Fruit fly (Drosophila melanogaster) whole organism, embryonic: ENCODE results near the gene ATPsynO.
A peak's percentile ranks its signal among the peaks of the same experiment; 100 is the strongest.

ENCODE experiments used
- Atf-2 ChIP-seq: fragments of 200-800 bp; sonication (Bioruptor generic); optimal IDR thresholded peaks from 2 replicates; lab custom pipeline; 2016; ENCODE audit warnings: missing biosample characterization, missing genetic modification characterization
- CG10274 ChIP-seq: fragments of 200-800 bp; sonication (Bioruptor generic); optimal IDR thresholded peaks from 3 replicates; lab custom pipeline; 2017; ENCODE audit warnings: missing biosample characterization, mild to moderate bottlenecking, missing genetic modification characterization
- CG10565 ChIP-seq: fragments of 200-800 bp; sonication (Bioruptor generic); optimal IDR thresholded peaks from 3 replicates; lab custom pipeline; 2016; ENCODE audit warnings: missing biosample characterization, mild to moderate bottlenecking, missing genetic modification characterization
- CG10979 ChIP-seq: fragments of 200-800 bp; sonication (Bioruptor generic); optimal IDR thresholded peaks from 2 replicates; lab custom pipeline; 2018; ENCODE audit warnings: missing biosample characterization, mild to moderate bottlenecking, missing genetic modification characterization, moderate library complexity
- CG12104 ChIP-seq: fragments of 200-800 bp; sonication (Bioruptor generic); optimal IDR thresholded peaks from 3 replicates; lab custom pipeline; 2016; ENCODE audit warnings: missing biosample characterization, missing genetic modification characterization
- CG14667 ChIP-seq: fragments of 200-800 bp; sonication (Bioruptor generic); IDR thresholded peaks from 2 replicates; pipeline ENCODE4 v1.3.6; 2022; ENCODE audit warnings: missing biosample characterization, missing genetic modification characterization
- CG15073 ChIP-seq: fragments of 200-800 bp; sonication (Bioruptor generic); optimal IDR thresholded peaks from 2 replicates; lab custom pipeline; 2016; ENCODE audit warnings: missing biosample characterization, missing genetic modification characterization
- CG1529 ChIP-seq: fragments of 200-800 bp; sonication (Bioruptor generic); optimal IDR thresholded peaks from 3 replicates; lab custom pipeline; 2018; ENCODE audit warnings: missing biosample characterization, missing genetic modification characterization
- CG16813 ChIP-seq: fragments of 200-800 bp; sonication (Bioruptor generic); IDR thresholded peaks from 3 replicates; pipeline ENCODE4 v1.3.6; 2022; ENCODE audit warnings: missing biosample characterization, missing genetic modification characterization; ENCODE audit not compliant: partially characterized antibody
- CG17359 ChIP-seq: fragments of 200-800 bp; sonication (Bioruptor generic); optimal IDR thresholded peaks from 3 replicates; lab custom pipeline; 2018; ENCODE audit warnings: missing biosample characterization, mild to moderate bottlenecking, missing genetic modification characterization, moderate library complexity
- CG2129 ChIP-seq: fragments of 200-800 bp; sonication (Bioruptor generic); IDR thresholded peaks from 2 replicates; pipeline ENCODE4 v1.3.6; 2022; ENCODE audit warnings: missing biosample characterization, missing genetic modification characterization; ENCODE audit not compliant: partially characterized antibody
- CG2678 ChIP-seq: fragments of 200-800 bp; sonication (Bioruptor generic); optimal IDR thresholded peaks from 3 replicates; lab custom pipeline; 2019; ENCODE audit warnings: missing biosample characterization, mild to moderate bottlenecking, missing genetic modification characterization, moderate library complexity
- CG30431 ChIP-seq: fragments of 200-800 bp; sonication (Bioruptor generic); optimal IDR thresholded peaks from 2 replicates; lab custom pipeline; 2017; ENCODE audit warnings: missing biosample characterization, missing genetic modification characterization
- CG31388 ChIP-seq: fragments of 200-800 bp; sonication (Bioruptor generic); optimal IDR thresholded peaks from 2 replicates; lab custom pipeline; 2016; ENCODE audit warnings: missing biosample characterization, missing genetic modification characterization
- CG4360 ChIP-seq: fragments of 200-800 bp; sonication (Bioruptor generic); IDR thresholded peaks from 2 replicates; pipeline ENCODE4 v1.3.6; 2022; ENCODE audit warnings: missing biosample characterization, missing genetic modification characterization
- CG4820 ChIP-seq: fragments of 200-800 bp; sonication (Bioruptor generic); optimal IDR thresholded peaks from 3 replicates; lab custom pipeline; 2016; ENCODE audit warnings: missing biosample characterization, missing genetic modification characterization
- CG6272 ChIP-seq: fragments of 200-800 bp; sonication (Bioruptor generic); IDR thresholded peaks from 2 replicates; pipeline ENCODE4 v1.3.6; 2022; ENCODE audit warnings: missing biosample characterization, missing genetic modification characterization
- CG8089 ChIP-seq: fragments of 200-800 bp; sonication (Bioruptor generic); optimal IDR thresholded peaks from 3 replicates; lab custom pipeline; 2016; ENCODE audit warnings: missing biosample characterization, missing genetic modification characterization
- CG9797 ChIP-seq: fragments of 200-800 bp; sonication (Bioruptor generic); optimal IDR thresholded peaks from 3 replicates; lab custom pipeline; 2018; ENCODE audit warnings: missing biosample characterization, mild to moderate bottlenecking, missing genetic modification characterization
- E2f1 ChIP-seq: fragments of 200-800 bp; sonication (Bioruptor generic); IDR thresholded peaks from 2 replicates; pipeline ENCODE4 v1.3.6; 2022; ENCODE audit warnings: missing biosample characterization, missing genetic modification characterization
- Hand ChIP-seq: fragments of 200-800 bp; sonication (Bioruptor generic); optimal IDR thresholded peaks from 2 replicates; lab custom pipeline; 2017; ENCODE audit warnings: mild to moderate bottlenecking, missing biosample characterization, missing genetic modification reagents, missing genetic modification characterization
- Myb ChIP-seq: fragments of 200-800 bp; sonication (Bioruptor generic); optimal IDR thresholded peaks from 2 replicates; lab custom pipeline; 2016; ENCODE audit warnings: missing biosample characterization, missing genetic modification characterization
- Neu2 ChIP-seq: fragments of 200-800 bp; sonication (Bioruptor generic); optimal IDR thresholded peaks from 3 replicates; lab custom pipeline; 2016; ENCODE audit warnings: missing biosample characterization, missing genetic modification characterization, borderline replicate concordance
- Rfx ChIP-seq: fragments of 200-800 bp; sonication (Bioruptor generic); IDR thresholded peaks from 2 replicates; pipeline ENCODE4 v1.3.6; 2022; ENCODE audit warnings: missing biosample characterization, missing genetic modification characterization
- Xbp1 ChIP-seq: fragments of 200-800 bp; sonication (Bioruptor generic); optimal IDR thresholded peaks from 3 replicates; lab custom pipeline; 2016; ENCODE audit warnings: missing biosample characterization, mild to moderate bottlenecking, missing genetic modification characterization
- Xrp1 ChIP-seq: fragments of 200-800 bp; sonication (Bioruptor generic); IDR thresholded peaks from 2 replicates; pipeline ENCODE4 v1.3.6; 2022; ENCODE audit warnings: missing biosample characterization, missing genetic modification characterization
- YL-1 ChIP-seq: fragments of 200-800 bp; sonication (Bioruptor generic); optimal IDR thresholded peaks from 3 replicates; lab custom pipeline; 2017; ENCODE audit warnings: missing biosample characterization, mild to moderate bottlenecking, missing genetic modification characterization
- ato ChIP-seq: fragments of 200-800 bp; sonication (Bioruptor generic); IDR thresholded peaks from 2 replicates; pipeline ENCODE4 v1.3.6; 2022; ENCODE audit warnings: missing biosample characterization, missing genetic modification characterization; ENCODE audit not compliant: partially characterized antibody
- az2 ChIP-seq: fragments of 200-800 bp; sonication (Bioruptor generic); optimal IDR thresholded peaks from 3 replicates; lab custom pipeline; 2016; ENCODE audit warnings: missing biosample characterization, missing genetic modification characterization
- bigmax ChIP-seq: fragments of 200-800 bp; sonication (Bioruptor generic); optimal IDR thresholded peaks from 2 replicates; lab custom pipeline; 2018; ENCODE audit warnings: missing biosample characterization, mild to moderate bottlenecking, missing genetic modification characterization
- br ChIP-seq: fragments of >200 bp; optimal IDR thresholded peaks from 2 replicates; lab custom pipeline; 2017
- btn ChIP-seq: fragments of 200-800 bp; sonication (Bioruptor generic); optimal IDR thresholded peaks from 2 replicates; lab custom pipeline; 2016; ENCODE audit warnings: missing biosample characterization, missing genetic modification characterization
- caup ChIP-seq: fragments of 200-800 bp; sonication (Bioruptor generic); optimal IDR thresholded peaks from 3 replicates; lab custom pipeline; 2017; ENCODE audit warnings: missing biosample characterization, mild to moderate bottlenecking, missing genetic modification characterization, moderate library complexity; ENCODE audit not compliant: severe bottlenecking
- cg ChIP-seq: fragments of 200-800 bp; sonication (Bioruptor generic); optimal IDR thresholded peaks from 3 replicates; lab custom pipeline; 2019; ENCODE audit warnings: missing biosample characterization, mild to moderate bottlenecking, missing genetic modification characterization, moderate library complexity
- cwo ChIP-seq: fragments of 200-800 bp; sonication (Bioruptor generic); optimal IDR thresholded peaks from 3 replicates; lab custom pipeline; 2017; ENCODE audit warnings: missing biosample characterization, missing genetic modification characterization, mild to moderate bottlenecking, moderate library complexity, missing genetic modification reagents
- fd64A ChIP-seq: fragments of 200-800 bp; sonication (Bioruptor generic); optimal IDR thresholded peaks from 3 replicates; lab custom pipeline; 2018; ENCODE audit warnings: missing biosample characterization, mild to moderate bottlenecking, missing genetic modification characterization
- grn ChIP-seq: fragments of 200-800 bp; sonication (Bioruptor generic); optimal IDR thresholded peaks from 3 replicates; lab custom pipeline; 2017; ENCODE audit warnings: missing biosample characterization, missing genetic modification characterization
- gsb-n ChIP-seq: fragments of 200-800 bp; sonication (Bioruptor generic); optimal IDR thresholded peaks from 3 replicates; lab custom pipeline; 2018; ENCODE audit warnings: missing biosample characterization, mild to moderate bottlenecking, missing genetic modification characterization
- lbe ChIP-seq: fragments of 200-800 bp; sonication (Bioruptor generic); optimal IDR thresholded peaks from 2 replicates; lab custom pipeline; 2016; ENCODE audit warnings: missing biosample characterization, mild to moderate bottlenecking, missing genetic modification characterization
- lilli ChIP-seq: fragments of 200-800 bp; sonication (Bioruptor generic); optimal IDR thresholded peaks from 3 replicates; lab custom pipeline; 2016; ENCODE audit warnings: missing biosample characterization, missing genetic modification characterization
- mld ChIP-seq: fragments of 200-800 bp; sonication (Bioruptor generic); IDR thresholded peaks from 3 replicates; pipeline ENCODE4 v1.3.6; 2022; ENCODE audit warnings: missing biosample characterization, missing genetic modification characterization; ENCODE audit not compliant: partially characterized antibody
- org-1 ChIP-seq: fragments of 200-800 bp; sonication (Bioruptor generic); optimal IDR thresholded peaks from 2 replicates; lab custom pipeline; 2017; ENCODE audit warnings: missing biosample characterization, missing genetic modification characterization
- pho ChIP-seq: fragments of 200-800 bp; sonication (Bioruptor generic); optimal IDR thresholded peaks from 2 replicates; lab custom pipeline; 2016; ENCODE audit warnings: missing biosample characterization, missing genetic modification characterization
- repo ChIP-seq: fragments of 200-800 bp; sonication (Bioruptor generic); optimal IDR thresholded peaks from 2 replicates; lab custom pipeline; 2016; ENCODE audit warnings: missing biosample characterization, missing genetic modification characterization
- sim ChIP-seq: fragments of 200-800 bp; sonication (Bioruptor generic); IDR thresholded peaks from 2 replicates; pipeline ENCODE4 v1.3.6; 2022; ENCODE audit warnings: missing biosample characterization, missing genetic modification characterization
- toy ChIP-seq: fragments of 200-800 bp; sonication (Bioruptor generic); IDR thresholded peaks from 2 replicates; pipeline ENCODE4 v1.3.6; 2022; ENCODE audit warnings: missing biosample characterization, missing genetic modification characterization
- trh ChIP-seq: fragments of 200-800 bp; sonication (Bioruptor generic); optimal IDR thresholded peaks from 2 replicates; lab custom pipeline; 2016; ENCODE audit warnings: missing biosample characterization, missing genetic modification characterization
- wek ChIP-seq: fragments of 200-800 bp; sonication (Bioruptor generic); optimal IDR thresholded peaks from 3 replicates; lab custom pipeline; 2018; ENCODE audit warnings: missing biosample characterization, mild to moderate bottlenecking, missing genetic modification characterization, moderate library complexity
- wor ChIP-seq: fragments of 200-800 bp; sonication (Bioruptor generic); IDR thresholded peaks from 2 replicates; pipeline ENCODE4 v1.3.6; 2022; ENCODE audit warnings: missing biosample characterization, missing genetic modification characterization
- z ChIP-seq: fragments of 200-800 bp; sonication (Bioruptor generic); IDR thresholded peaks from 3 replicates; pipeline ENCODE4 v1.3.6; 2022; ENCODE audit warnings: missing biosample characterization, missing genetic modification characterization

ATPsynO gene

DNA sequence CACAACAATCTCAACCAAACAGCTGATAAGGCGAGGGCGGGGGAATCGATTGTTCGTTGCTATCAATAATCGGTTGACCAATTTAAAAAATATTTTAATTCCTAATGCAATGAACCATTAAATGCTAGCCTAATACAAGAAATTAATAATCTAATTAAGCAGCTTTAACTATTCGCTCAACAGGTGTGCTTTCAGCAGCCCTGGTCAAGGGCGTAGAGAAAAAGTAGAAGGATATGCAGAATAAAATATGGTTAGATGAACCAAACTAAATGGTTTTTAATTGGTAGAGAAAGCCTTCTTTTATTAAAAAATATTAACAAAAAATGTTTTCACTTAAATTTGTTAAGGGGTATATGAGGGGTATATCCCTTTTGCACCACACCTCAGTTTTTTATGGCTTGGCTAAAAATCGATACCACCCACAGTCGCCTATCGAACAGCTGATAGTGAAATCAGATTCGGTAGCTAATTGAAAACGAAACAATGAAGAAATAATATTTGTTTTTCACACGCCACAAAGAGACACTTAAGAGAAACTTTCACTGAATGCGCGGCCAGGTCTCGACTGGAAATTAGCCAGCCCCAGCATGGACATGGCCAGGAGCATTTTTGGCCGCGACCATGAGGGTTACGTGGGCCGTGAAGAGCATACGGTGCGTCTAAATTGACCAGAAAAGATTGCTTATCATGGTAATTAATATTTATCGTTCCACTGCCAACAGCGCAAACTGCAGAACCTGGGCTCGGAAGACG, 46.4 kb upstream of the ATPsynO start, which contains the start of the genes SIDL and CG12241 (continued):
- TF ChIP-seq CG2129 (GFP tag; lab: Robert Waterston, UW) = no peak
- TF ChIP-seq CG2678 (tag; lab: Kevin White, UChicago) = peak; percentile 92
- TF ChIP-seq lilli (GFP tag; lab: Kevin White, UChicago) = peak; percentile 87
- peak; percentile 11 for TF ChIP-seq org-1
- no peak for TF ChIP-seq CG8089 (GFP tag; lab: Kevin White, UChicago)
- TF ChIP-seq CG9797 (GFP tag; lab: Kevin White, UChicago) = peak; percentile 23
- TF ChIP-seq pho (GFP tag; lab: Kevin White, UChicago) = peak; percentile 79
- TF ChIP-seq repo (GFP tag; lab: Kevin White, UChicago) = peak; percentile 46
- TF ChIP-seq CG10565 (GFP tag; lab: Kevin White, UChicago) = peak; percentile 16
- no peak for TF ChIP-seq mld (GFP tag; lab: Robert Waterston, UW)
- peak; percentile 93 for TF ChIP-seq CG6272 (GFP tag; lab: Robert Waterston, UW)
- TF ChIP-seq CG1529 (GFP tag; lab: Kevin White, UChicago) = no peak
- TF ChIP-seq Rfx (GFP tag; lab: Robert Waterston, UW) = peak; percentile 96
- TF ChIP-seq toy (GFP tag; lab: Robert Waterston, UW) = peak; percentile 77
- TF ChIP-seq E2f1 (GFP tag; lab: Robert Waterston, UW) = peak; percentile 94
- TF ChIP-seq bigmax = peak; percentile 36
- TF ChIP-seq CG10274 (GFP tag; lab: Kevin White, UChicago) = peak; percentile 41
- TF ChIP-seq br = no peak
- no peak for TF ChIP-seq fd64A (GFP tag; lab: Kevin White, UChicago)
- TF ChIP-seq sim (GFP tag; lab: Robert Waterston, UW) = peak; percentile 71
- peak; percentile 67 for TF ChIP-seq CG4820
- peak; percentile 49 for TF ChIP-seq Myb (GFP tag; lab: Kevin White, UChicago)
- TF ChIP-seq Atf-2 (GFP tag; lab: Kevin White, UChicago) = no peak
- TF ChIP-seq Xrp1 (GFP tag; lab: Robert Waterston, UW) = peak; percentile 89
- TF ChIP-seq caup = peak; percentile 83
- no peak for TF ChIP-seq z (GFP tag; lab: Robert Waterston, UW)
- no peak for TF ChIP-seq cg
- no peak for TF ChIP-seq wek
- peak; percentile 37 for TF ChIP-seq btn
- TF ChIP-seq Hand (GFP tag; lab: Kevin White, UChicago) = no peak
- TF ChIP-seq Neu2 (GFP tag; lab: Kevin White, UChicago) = peak; percentile 21
- no peak for TF ChIP-seq wor (GFP tag; lab: Robert Waterston, UW)
- TF ChIP-seq CG31388 (GFP tag; lab: Kevin White, UChicago) = peak; percentile 62
- TF ChIP-seq az2 = peak; percentile 61
- peak; percentile 43 for TF ChIP-seq YL-1 (GFP tag; lab: Kevin White, UChicago)
- peak; percentile 73 for TF ChIP-seq CG10979
- peak; percentile 16; the same call in 1 of the 3 replicates for TF ChIP-seq CG16813
- TF ChIP-seq CG4360 (GFP tag; lab: Robert Waterston, UW) = peak; percentile 70
- TF ChIP-seq CG17359 (tag; lab: Kevin White, UChicago) = peak; percentile 83
- peak; percentile 78 for TF ChIP-seq cwo (GFP tag; lab: Kevin White, UChicago)
- no peak for TF ChIP-seq gsb-n (tag; lab: Kevin White, UChicago)
- TF ChIP-seq Xbp1 (GFP tag; lab: Kevin White, UChicago) = peak; percentile 54
- TF ChIP-seq trh = peak; percentile 66
- TF ChIP-seq ato (GFP tag; lab: Robert Waterston, UW) = no peak
- peak; percentile 79 for TF ChIP-seq lbe (GFP tag; lab: Kevin White, UChicago)
- peak; percentile 61 for TF ChIP-seq grn (GFP tag; lab: Kevin White, UChicago)
- TF ChIP-seq CG15073 = no peak
- TF ChIP-seq CG14667 = peak; percentile 94
- TF ChIP-seq CG12104 (GFP tag; lab: Kevin White, UChicago) = peak; percentile 66
- TF ChIP-seq CG30431 (GFP tag; lab: Kevin White, UChicago) = no peak
